Fruit fly (Drosophila melanogaster) whole organism: ENCODE measurements around the gene flw.

Source experiments
- CG8478 ChIP-seq: fragments of >200 bp; optimal IDR thresholded peaks from 2 replicates; lab custom pipeline; 2018; ENCODE audit warnings: inconsistent platforms
- Dll ChIP-seq: fragments of >200 bp; optimal IDR thresholded peaks from 2 replicates; lab custom pipeline; 2017
- EcR ChIP-seq, 2 experiments: fragments of >200 bp; optimal IDR thresholded peaks; 2 replicates each; lab custom pipeline; 2017; ENCODE audit warnings: missing biosample characterization in 2 of 2, missing genetic modification characterization in 2 of 2, missing genetic modification reagents in 2 of 2
- pan ChIP-seq: fragments of >200 bp; optimal IDR thresholded peaks from 2 replicates; lab custom pipeline; 2017
- psq ChIP-seq: fragments of >200 bp; optimal IDR thresholded peaks from 2 replicates; lab custom pipeline; 2017
- usp ChIP-seq: fragments of >200 bp; optimal IDR thresholded peaks from 2 replicates; lab custom pipeline; 2017; ENCODE audit warnings: missing biosample characterization, missing genetic modification characterization, mixed read lengths

The flw gene

DNA sequence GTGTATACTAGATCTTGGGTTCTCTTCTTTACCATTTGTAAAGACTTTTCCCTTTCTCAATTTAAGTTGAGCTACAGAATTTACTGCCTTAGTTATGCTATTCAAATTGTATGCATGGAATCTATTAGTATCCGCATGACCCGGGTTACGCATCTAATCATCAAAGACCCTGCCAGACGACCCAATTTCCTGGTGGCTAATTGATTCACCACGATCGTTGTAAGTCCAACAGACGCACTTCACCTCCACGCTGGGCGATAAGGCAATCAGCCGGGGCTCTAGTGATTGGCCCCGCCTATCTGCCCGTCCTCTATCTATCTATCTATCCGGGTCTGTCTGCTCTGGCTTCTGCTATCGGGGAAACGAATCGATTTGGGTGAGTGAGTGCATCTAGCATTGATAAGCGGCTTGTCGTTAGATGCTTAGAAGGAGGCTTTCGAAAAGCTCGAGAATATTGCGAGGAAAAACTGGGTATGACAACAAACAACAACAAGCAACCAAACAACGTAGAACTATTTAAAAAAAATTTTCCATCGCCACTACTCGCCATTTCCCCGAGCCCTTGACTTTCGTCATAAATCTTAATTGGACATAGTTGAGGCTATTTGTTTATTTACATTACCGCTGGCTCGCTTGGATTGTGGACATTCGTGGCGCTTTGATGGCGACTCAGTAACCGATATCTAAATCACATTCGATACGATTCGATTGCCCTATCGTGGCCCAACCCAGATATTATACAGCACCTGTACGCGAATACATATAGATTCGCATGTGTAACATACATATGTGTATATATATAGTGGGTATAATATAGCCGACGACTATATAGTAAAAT, 15.3 kb upstream of the flw start:
- TF ChIP-seq pan (lab: Kevin White, UChicago) (no peak), psq (no peak), Dll (lab: Kevin White, UChicago) (no peak), EcR (GFP tag; optimal IDR thresholded peaks at IDR 0.05; lab: Kevin White, UChicago) (no peak), usp (GFP tag; lab: Kevin White, UChicago) (no peak), CG8478 (no peak)

DNA sequence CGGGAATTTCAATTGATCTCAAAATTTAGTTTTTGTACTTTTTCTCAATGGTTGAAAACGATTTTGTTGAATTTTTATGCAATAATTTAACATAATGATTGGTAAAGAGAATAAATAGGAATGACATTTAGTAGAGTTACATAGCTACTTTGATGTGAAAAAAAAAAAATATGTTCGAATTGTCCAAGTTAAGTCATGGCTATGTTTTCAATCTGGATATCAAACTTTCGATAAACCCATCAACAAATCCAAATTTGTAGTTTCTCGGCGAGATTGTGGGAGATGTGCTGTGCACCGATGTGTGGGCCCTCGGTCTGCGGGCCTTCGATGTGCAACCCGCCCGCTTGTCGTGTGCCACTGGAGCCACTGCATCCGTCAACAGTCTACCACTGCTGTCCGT, 10.5 kb upstream of the flw start, which contains the start of the genes CG32686 and CG2898:
TSS of gene CG32686 (minus strand) at position 101 of the 400 bp plus-strand sequence.
TSS of gene CG2898 (plus strand) at position 159 of the 400 bp plus-strand sequence.
- TF ChIP-seq usp (GFP tag; lab: Kevin White, UChicago) = no peak
- TF ChIP-seq psq = no peak
- no peak for TF ChIP-seq EcR (GFP tag; optimal IDR thresholded peaks at IDR 0.05; lab: Kevin White, UChicago)
- no peak for TF ChIP-seq CG8478
- TF ChIP-seq Dll (lab: Kevin White, UChicago) = no peak
- TF ChIP-seq pan (lab: Kevin White, UChicago) = no peak

DNA sequence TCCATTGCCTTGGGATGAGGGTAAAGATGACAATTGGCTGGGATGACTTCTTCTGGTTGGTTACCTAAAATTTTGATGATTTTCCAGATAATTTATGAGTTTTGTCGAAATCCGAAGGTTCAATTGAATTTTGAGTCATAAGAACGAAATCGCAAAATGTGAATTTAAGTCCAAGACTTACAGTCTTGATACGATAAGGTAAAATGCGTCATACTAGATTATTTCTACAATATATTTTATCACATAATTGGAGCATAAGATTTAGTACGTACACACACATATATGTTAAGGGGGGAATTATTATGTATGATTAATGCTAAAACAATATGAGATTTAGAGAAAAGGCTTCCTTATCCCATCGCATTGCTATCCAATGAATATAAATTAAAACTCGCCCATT, 4.5 kb upstream of the flw start, which contains the start of gene CG32681:
TSS of gene CG32681 (minus strand) at position 101 of the 400 bp plus-strand sequence.
- TF ChIP-seq psq = no peak
- no peak for TF ChIP-seq usp (GFP tag; lab: Kevin White, UChicago)
- no peak for TF ChIP-seq Dll (lab: Kevin White, UChicago)
- TF ChIP-seq CG8478 = no peak
- no peak for TF ChIP-seq pan (lab: Kevin White, UChicago)
- no peak for TF ChIP-seq EcR (GFP tag; optimal IDR thresholded peaks at IDR 0.05; lab: Kevin White, UChicago)

DNA sequence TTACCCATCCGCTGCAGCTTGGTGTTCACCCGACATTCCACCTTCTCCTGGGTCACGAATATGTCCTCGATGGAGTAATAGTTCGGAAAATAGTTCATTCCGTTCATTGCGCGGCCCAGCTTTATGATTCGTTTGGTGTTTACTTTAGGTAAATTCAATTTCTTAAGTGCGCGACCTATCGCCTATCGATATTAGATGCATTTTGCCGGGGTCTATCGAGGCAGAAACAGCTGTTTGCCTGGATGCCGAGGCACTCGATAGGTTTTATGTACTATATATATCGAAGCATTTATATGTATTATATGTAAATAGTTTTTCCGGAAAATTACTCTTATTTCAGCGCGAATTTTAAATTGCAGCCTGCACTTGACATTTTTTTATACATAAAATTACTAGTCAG, 813 bp upstream of the flw start:
- TF ChIP-seq Dll (lab: Kevin White, UChicago) (no peak), pan (lab: Kevin White, UChicago) (no peak), EcR (GFP tag; optimal IDR thresholded peaks at IDR 0.05; lab: Kevin White, UChicago) (no peak), CG8478 (no peak), psq (no peak), usp (GFP tag; lab: Kevin White, UChicago) (no peak)

DNA sequence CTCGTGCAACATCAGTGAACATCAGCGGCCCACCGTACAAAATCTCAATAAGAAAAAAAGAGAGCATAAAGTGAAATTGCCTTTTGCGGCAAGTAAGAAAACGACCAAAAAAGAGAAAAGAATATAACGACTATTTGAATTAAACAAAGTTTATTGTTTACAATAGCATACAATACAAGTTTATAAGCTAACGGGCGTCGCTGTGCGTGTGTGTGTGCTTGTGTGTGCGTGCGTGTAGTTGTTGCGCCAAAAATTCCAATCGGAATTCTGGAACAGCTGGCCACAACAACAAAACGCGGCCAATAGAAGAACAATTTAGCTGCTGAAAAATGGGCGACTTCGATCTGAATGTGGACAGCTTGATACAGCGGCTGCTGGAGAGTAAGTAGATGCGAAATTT, 423 bp downstream of the flw start:
- TF ChIP-seq pan (lab: Kevin White, UChicago) (no peak), Dll (lab: Kevin White, UChicago) (no peak), EcR (GFP tag; optimal IDR thresholded peaks at IDR 0.05; lab: Kevin White, UChicago) (no peak), CG8478 (no peak), usp (GFP tag; lab: Kevin White, UChicago) (no peak), psq (no peak)

DNA sequence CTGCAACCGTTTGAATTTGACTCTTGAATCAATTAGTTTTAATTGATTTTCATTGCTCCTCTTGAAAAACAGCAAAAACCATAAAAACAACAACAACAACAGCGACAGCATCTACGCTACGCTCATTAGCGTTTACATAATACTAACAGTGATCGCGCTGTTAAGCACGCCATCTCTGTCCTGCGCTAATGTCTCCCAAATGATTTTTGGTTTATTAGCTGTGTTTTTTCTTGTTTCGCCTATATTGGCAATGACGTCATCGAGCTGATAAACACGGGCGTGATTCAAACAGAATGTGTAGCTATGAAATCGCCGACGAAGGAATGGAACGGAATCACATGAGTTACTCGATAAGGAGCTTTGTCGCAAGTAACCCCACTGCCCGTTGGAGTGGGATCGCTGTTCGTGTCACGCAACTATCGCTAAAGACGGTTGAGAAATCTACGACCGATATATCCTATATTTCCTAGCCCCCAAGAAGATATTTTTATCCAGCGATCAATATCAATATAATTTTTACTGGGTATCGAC, 1.1 kb downstream of the flw start:
- TF ChIP-seq EcR (GFP tag; optimal IDR thresholded peaks at IDR 0.05; lab: Kevin White, UChicago) (no peak), CG8478 (no peak), Dll (lab: Kevin White, UChicago) (no peak), usp (GFP tag; lab: Kevin White, UChicago) (no peak)

DNA sequence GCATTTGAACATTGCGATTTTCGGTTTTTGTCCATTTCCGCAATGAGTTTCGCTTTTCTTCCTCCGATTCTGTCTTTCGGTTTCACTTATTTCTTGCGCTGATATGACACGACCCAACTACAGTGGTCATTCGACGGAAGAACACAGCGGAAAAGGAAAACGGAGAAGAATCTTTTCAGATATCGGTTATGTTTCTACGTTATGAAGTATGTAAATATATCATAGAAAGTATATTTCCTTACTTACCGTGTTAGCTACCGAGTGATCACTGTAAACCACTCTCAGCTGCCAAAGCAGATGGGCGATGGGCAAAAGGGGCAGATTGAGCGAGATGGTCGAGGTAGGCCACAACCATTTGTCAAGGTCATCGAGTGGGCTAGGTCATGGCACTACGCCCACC, 1.9 kb downstream of the flw start:
- TF ChIP-seq Dll (lab: Kevin White, UChicago) (no peak), pan (lab: Kevin White, UChicago) (no peak), EcR (GFP tag; optimal IDR thresholded peaks at IDR 0.05; lab: Kevin White, UChicago) (no peak), psq (no peak), usp (GFP tag; lab: Kevin White, UChicago) (no peak)

DNA sequence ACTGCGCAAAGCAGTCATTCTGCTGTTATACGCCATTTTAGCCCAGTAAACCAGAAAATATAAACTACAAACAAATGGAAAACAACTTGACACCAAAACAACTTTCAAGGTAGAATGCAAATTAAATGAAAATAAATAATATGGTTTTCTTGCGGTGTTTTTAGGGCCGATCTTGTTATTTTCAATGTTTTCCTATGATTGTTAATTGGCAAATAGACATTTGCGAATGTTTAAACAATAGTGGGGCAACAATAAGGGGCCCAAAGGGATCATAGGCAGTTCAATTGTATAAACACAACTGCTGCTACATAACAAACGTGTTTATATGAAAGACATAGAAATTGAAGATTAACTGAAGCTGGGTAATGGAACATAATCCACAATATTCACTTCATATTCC, 11.1 kb downstream of the flw start:
- no peak for TF ChIP-seq psq
- no peak for TF ChIP-seq pan (lab: Kevin White, UChicago)
- TF ChIP-seq usp (GFP tag; lab: Kevin White, UChicago) = no peak

DNA sequence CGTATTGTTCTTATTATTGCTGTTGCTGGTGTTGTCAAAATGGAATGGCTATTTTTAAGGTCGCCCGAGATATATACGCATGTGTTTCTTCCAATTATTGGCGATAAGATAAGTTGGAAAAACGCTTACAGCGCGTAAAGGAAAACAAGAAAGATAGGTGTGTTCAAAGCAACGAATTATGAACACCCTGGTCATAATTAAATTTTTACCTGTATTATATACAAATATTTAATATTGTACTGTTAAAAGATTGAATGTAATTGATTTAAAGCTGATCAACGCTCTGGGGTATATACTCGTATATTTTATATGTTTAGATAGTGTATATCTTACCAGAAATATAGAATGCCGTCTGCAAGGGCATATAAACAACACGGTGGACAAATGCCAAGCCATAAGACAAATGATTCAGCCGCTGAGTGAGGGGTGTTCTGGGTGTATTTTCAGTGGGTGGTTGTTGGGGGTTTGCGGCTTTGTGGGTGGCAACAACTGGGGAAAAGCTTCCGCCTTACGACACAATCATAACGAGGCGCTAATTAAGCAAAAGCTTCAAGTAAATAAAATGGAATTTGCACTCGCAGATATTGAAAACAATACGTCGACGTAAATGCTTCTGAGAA, 11.9 kb downstream of the flw start:
- TF ChIP-seq EcR (GFP tag; optimal IDR thresholded peaks at IDR 0.05; lab: Kevin White, UChicago) (no peak), psq (no peak), usp (GFP tag; lab: Kevin White, UChicago) (no peak), Dll (lab: Kevin White, UChicago) (no peak), CG8478 (no peak)

DNA sequence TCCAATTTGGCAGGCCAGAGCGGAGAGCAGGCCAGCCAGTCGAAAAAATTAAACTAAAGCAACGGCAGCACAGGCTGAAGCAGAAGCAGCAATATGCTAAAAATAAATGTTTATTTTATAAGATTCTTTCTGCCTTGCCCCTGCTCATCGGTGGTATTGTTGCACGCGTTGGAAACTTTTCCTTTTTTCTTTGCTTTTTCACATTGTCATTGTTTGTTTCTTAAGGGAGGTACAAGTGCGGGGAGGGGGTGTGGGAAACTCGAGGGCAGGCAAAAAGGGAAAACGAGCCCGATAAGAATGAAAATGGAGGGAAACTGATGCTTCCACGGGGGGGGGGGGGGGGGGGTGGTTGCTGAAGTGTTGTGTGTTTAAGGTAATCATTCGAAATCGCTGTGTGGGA, 13.2 kb downstream of the flw start:
- TF ChIP-seq usp (GFP tag; lab: Kevin White, UChicago) = no peak
- no peak for TF ChIP-seq EcR (GFP tag; optimal IDR thresholded peaks at IDR 0.05; lab: Kevin White, UChicago)
- no peak for TF ChIP-seq CG8478
- TF ChIP-seq pan (lab: Kevin White, UChicago) = no peak
- no peak for TF ChIP-seq psq
- no peak for TF ChIP-seq Dll (lab: Kevin White, UChicago)

DNA sequence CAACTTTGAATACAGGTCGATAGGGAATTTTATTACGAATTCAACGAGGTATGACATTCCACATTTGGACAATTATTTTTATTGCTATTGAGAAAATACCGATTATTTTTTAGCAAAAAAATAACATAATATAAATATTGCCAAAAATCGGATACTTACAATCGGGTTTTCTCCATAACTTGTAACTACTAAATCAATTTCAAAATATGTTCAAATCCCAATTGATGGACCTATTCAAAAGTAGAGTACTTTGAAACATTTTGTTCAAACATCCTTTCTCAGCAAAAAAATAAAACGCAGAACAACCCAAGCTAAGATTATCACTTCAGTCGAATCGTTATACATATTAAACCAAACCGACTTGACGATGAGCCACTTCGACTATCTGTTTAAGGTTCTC, 31.4 kb downstream of the flw start, which contains the start of gene RabX2:
TSS of gene RabX2 (plus strand) at position 301 of the 400 bp plus-strand sequence.
- TF ChIP-seq Dll (lab: Kevin White, UChicago) (no peak), pan (lab: Kevin White, UChicago) (no peak), CG8478 (no peak), usp (GFP tag; lab: Kevin White, UChicago) (no peak), EcR (GFP tag; optimal IDR thresholded peaks at IDR 0.05; lab: Kevin White, UChicago) (no peak), psq (no peak)

DNA sequence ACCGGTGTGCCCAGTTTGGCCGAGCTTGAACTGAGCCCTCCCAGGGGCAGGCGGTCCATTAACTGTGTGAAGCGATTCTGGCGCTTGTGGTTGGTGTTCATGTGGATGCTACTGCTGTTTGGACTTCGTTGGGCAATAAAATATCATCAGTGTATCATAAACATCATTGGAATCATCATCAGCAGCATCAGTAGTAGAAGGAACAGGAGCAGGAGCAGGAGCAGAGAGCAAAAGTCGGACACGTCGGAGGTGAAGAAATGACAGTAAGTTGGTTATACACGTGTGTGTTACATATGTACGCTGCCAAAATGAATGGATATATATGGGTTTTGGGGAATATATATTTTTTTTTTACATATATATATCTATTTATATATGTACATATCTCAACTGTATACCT, 47.0 kb downstream of the flw start, which contains the start of gene CG12640:
TSS of gene CG12640 (minus strand) at position 101 of the 400 bp plus-strand sequence.
- TF ChIP-seq pan (lab: Kevin White, UChicago) (no peak), CG8478 (no peak), usp (GFP tag; lab: Kevin White, UChicago) (no peak), EcR (GFP tag; optimal IDR thresholded peaks at IDR 0.05; lab: Kevin White, UChicago) (no peak), Dll (lab: Kevin White, UChicago) (no peak), psq (no peak)
